Fruit fly (Drosophila melanogaster) whole organism, embryonic: ENCODE data around the gene Tsp68C.

ENCODE experiments used
- CG10267 ChIP-seq: fragments of 200-800 bp; sonication (Bioruptor generic); optimal IDR thresholded peaks from 2 replicates; lab custom pipeline; 2018; ENCODE audit warnings: missing biosample characterization, mild to moderate bottlenecking, missing genetic modification characterization, moderate library complexity
- CG10431 ChIP-seq: fragments of 200-800 bp; sonication (Bioruptor generic); optimal IDR thresholded peaks from 3 replicates; lab custom pipeline; 2018; ENCODE audit warnings: missing biosample characterization, mild to moderate bottlenecking, missing genetic modification characterization
- CG11723 ChIP-seq: fragments of 200-800 bp; sonication (Bioruptor generic); optimal IDR thresholded peaks from 2 replicates; lab custom pipeline; 2017; ENCODE audit warnings: missing biosample characterization, mild to moderate bottlenecking, missing genetic modification characterization
- CG13287 ChIP-seq: fragments of 200-800 bp; sonication (Bioruptor generic); IDR thresholded peaks from 2 replicates; pipeline ENCODE4 v1.3.6; 2022; ENCODE audit warnings: missing biosample characterization, missing genetic modification characterization; ENCODE audit not compliant: partially characterized antibody
- CG13624 ChIP-seq: fragments of 200-800 bp; sonication (Bioruptor generic); optimal IDR thresholded peaks from 2 replicates; lab custom pipeline; 2016; ENCODE audit warnings: missing biosample characterization, missing genetic modification characterization
- CG14014 ChIP-seq: fragments of 200-800 bp; sonication (Bioruptor generic); IDR thresholded peaks from 2 replicates; pipeline ENCODE4 v1.3.6; 2022; ENCODE audit warnings: missing biosample characterization, missing genetic modification characterization
- CG16815 ChIP-seq: fragments of 200-800 bp; sonication (Bioruptor generic); optimal IDR thresholded peaks from 3 replicates; lab custom pipeline; 2017; ENCODE audit warnings: missing biosample characterization, mild to moderate bottlenecking, missing genetic modification characterization
- CG17612 ChIP-seq: fragments of 200-800 bp; sonication (Bioruptor generic); IDR thresholded peaks from 2 replicates; pipeline ENCODE4 v1.3.6; 2022; ENCODE audit warnings: missing biosample characterization, missing genetic modification characterization
- CG17802 ChIP-seq: fragments of 200-800 bp; sonication (Bioruptor generic); optimal IDR thresholded peaks from 2 replicates; lab custom pipeline; 2018; ENCODE audit warnings: missing biosample characterization, mild to moderate bottlenecking, missing genetic modification characterization, moderate library complexity
- CG18619 ChIP-seq: fragments of 200-800 bp; sonication (Bioruptor generic); optimal IDR thresholded peaks from 3 replicates; lab custom pipeline; 2017; ENCODE audit warnings: missing biosample characterization, mild to moderate bottlenecking, missing genetic modification characterization
- CG30403 ChIP-seq: fragments of 200-800 bp; sonication (Bioruptor generic); optimal IDR thresholded peaks from 3 replicates; lab custom pipeline; 2016; ENCODE audit warnings: missing biosample characterization, missing genetic modification characterization
- CG3065 ChIP-seq: fragments of 200-800 bp; sonication (Bioruptor generic); optimal IDR thresholded peaks from 2 replicates; lab custom pipeline; 2016; ENCODE audit warnings: missing biosample characterization, missing genetic modification characterization
- CG3838 ChIP-seq: fragments of 200-800 bp; sonication (Bioruptor generic); optimal IDR thresholded peaks from 3 replicates; lab custom pipeline; 2016; ENCODE audit warnings: missing biosample characterization, missing genetic modification characterization
- CG6254 ChIP-seq: fragments of 200-800 bp; sonication (Bioruptor generic); optimal IDR thresholded peaks from 3 replicates; lab custom pipeline; 2017; ENCODE audit warnings: mild to moderate bottlenecking, missing biosample characterization, missing genetic modification reagents, missing genetic modification characterization
- CG7786 ChIP-seq: fragments of 200-800 bp; sonication (Bioruptor generic); optimal IDR thresholded peaks from 2 replicates; lab custom pipeline; 2016; ENCODE audit warnings: missing biosample characterization, missing genetic modification characterization
- CG7963 ChIP-seq: fragments of 200-800 bp; sonication (Bioruptor generic); IDR thresholded peaks from 3 replicates; pipeline ENCODE4 v1.3.6; 2022; ENCODE audit warnings: missing biosample characterization, missing genetic modification characterization; ENCODE audit not compliant: partially characterized antibody
- CG8359 ChIP-seq: fragments of 200-800 bp; sonication (Bioruptor generic); optimal IDR thresholded peaks from 2 replicates; lab custom pipeline; 2017; ENCODE audit warnings: missing biosample characterization, mild to moderate bottlenecking, missing genetic modification characterization, borderline replicate concordance
- CG8478 ChIP-seq: fragments of >200 bp; optimal IDR thresholded peaks from 2 replicates; lab custom pipeline; 2018
- CTCF ChIP-seq: fragments of 200-800 bp; sonication (Bioruptor generic); optimal IDR thresholded peaks from 2 replicates; lab custom pipeline; 2017; ENCODE audit warnings: missing biosample characterization, mild to moderate bottlenecking, missing genetic modification characterization, moderate library complexity
- CoRest ChIP-seq: fragments of 200-800 bp; sonication (Bioruptor generic); optimal IDR thresholded peaks from 3 replicates; lab custom pipeline; 2018; ENCODE audit warnings: missing biosample characterization, mild to moderate bottlenecking, missing genetic modification characterization, moderate library complexity
- Dbx ChIP-seq: fragments of 200-800 bp; sonication (Bioruptor generic); IDR thresholded peaks from 3 replicates; pipeline ENCODE4 v1.3.6; 2022; ENCODE audit warnings: missing biosample characterization, missing genetic modification characterization
- Dek ChIP-seq: fragments of 200-800 bp; sonication (Bioruptor generic); optimal IDR thresholded peaks from 3 replicates; lab custom pipeline; 2019; ENCODE audit warnings: missing biosample characterization, mild to moderate bottlenecking, missing genetic modification characterization, moderate library complexity
- Dip2 ChIP-seq: fragments of 200-800 bp; sonication (Bioruptor generic); IDR thresholded peaks from 2 replicates; pipeline ENCODE4 v1.3.6; 2022; ENCODE audit warnings: missing biosample characterization, missing genetic modification characterization
- Dll ChIP-seq: fragments of 200-800 bp; sonication (Bioruptor generic); IDR thresholded peaks from 4 replicates; pipeline ENCODE4 v1.3.6; 2022; ENCODE audit warnings: missing biosample characterization, missing genetic modification characterization; ENCODE audit not compliant: partially characterized antibody
- Dp ChIP-seq: fragments of 200-800 bp; sonication (Bioruptor generic); optimal IDR thresholded peaks from 2 replicates; lab custom pipeline; 2018; ENCODE audit warnings: missing biosample characterization, mild to moderate bottlenecking, missing genetic modification characterization, moderate library complexity
- Ets65A ChIP-seq: fragments of 200-800 bp; sonication (Bioruptor generic); peaks from one replicate; lab custom pipeline; 2016; ENCODE audit warnings: missing biosample characterization, missing genetic modification characterization
- Fer2 ChIP-seq: fragments of 200-800 bp; sonication (Bioruptor generic); optimal IDR thresholded peaks from 2 replicates; lab custom pipeline; 2018; ENCODE audit warnings: missing biosample characterization, mild to moderate bottlenecking, missing genetic modification characterization, moderate library complexity
- H2.0 ChIP-seq: fragments of 200-800 bp; sonication (Bioruptor generic); IDR thresholded peaks from 2 replicates; pipeline ENCODE4 v1.3.6; 2022; ENCODE audit warnings: missing biosample characterization, missing genetic modification characterization
- HmgD ChIP-seq: fragments of 200-800 bp; sonication (Bioruptor generic); optimal IDR thresholded peaks from 3 replicates; lab custom pipeline; 2016; ENCODE audit warnings: missing biosample characterization, missing genetic modification characterization
- Jarid2 ChIP-seq: fragments of 200-800 bp; sonication (Bioruptor generic); optimal IDR thresholded peaks from 3 replicates; lab custom pipeline; 2017; ENCODE audit warnings: mild to moderate bottlenecking, missing biosample characterization, missing genetic modification reagents, missing genetic modification characterization
- Opbp ChIP-seq: fragments of 200-800 bp; sonication (Bioruptor generic); IDR thresholded peaks from 3 replicates; pipeline ENCODE4 v1.3.6; 2022; ENCODE audit warnings: missing biosample characterization, missing genetic modification characterization; ENCODE audit not compliant: partially characterized antibody
- Sox102F ChIP-seq: fragments of 200-800 bp; sonication (Bioruptor generic); optimal IDR thresholded peaks from 2 replicates; lab custom pipeline; 2018; ENCODE audit warnings: missing biosample characterization, mild to moderate bottlenecking, missing genetic modification characterization, moderate library complexity
- Taf1 ChIP-seq: fragments of 200-800 bp; sonication (Bioruptor generic); IDR thresholded peaks from 2 replicates; pipeline ENCODE4 v1.3.6; 2022; ENCODE audit warnings: missing biosample characterization, missing genetic modification characterization
- amos ChIP-seq: fragments of 200-800 bp; sonication (Bioruptor generic); IDR thresholded peaks from 2 replicates; pipeline ENCODE4 v1.3.6; 2022; ENCODE audit warnings: missing biosample characterization, missing genetic modification characterization; ENCODE audit not compliant: partially characterized antibody
- cad ChIP-seq: fragments of >200 bp; optimal IDR thresholded peaks from 2 replicates; lab custom pipeline; 2017; ENCODE audit warnings: missing biosample characterization, missing genetic modification characterization
- cato ChIP-seq: fragments of 200-800 bp; sonication (Bioruptor generic); optimal IDR thresholded peaks from 2 replicates; lab custom pipeline; 2016; ENCODE audit warnings: missing biosample characterization, missing genetic modification characterization, borderline replicate concordance
- caup ChIP-seq: fragments of 200-800 bp; sonication (Bioruptor generic); optimal IDR thresholded peaks from 3 replicates; lab custom pipeline; 2017; ENCODE audit warnings: missing biosample characterization, mild to moderate bottlenecking, missing genetic modification characterization, moderate library complexity; ENCODE audit not compliant: severe bottlenecking
- chif ChIP-seq, 2 experiments: fragments of 200-800 bp; sonication (Bioruptor generic); optimal IDR thresholded peaks; 3 replicates each; lab custom pipeline; 2016; ENCODE audit warnings: missing biosample characterization in 2 of 2, missing genetic modification characterization in 2 of 2
- cwo ChIP-seq: fragments of 200-800 bp; sonication (Bioruptor generic); optimal IDR thresholded peaks from 3 replicates; lab custom pipeline; 2017; ENCODE audit warnings: missing biosample characterization, missing genetic modification characterization, mild to moderate bottlenecking, moderate library complexity, missing genetic modification reagents
- dmrt99B ChIP-seq: fragments of 200-800 bp; sonication (Bioruptor generic); optimal IDR thresholded peaks from 2 replicates; lab custom pipeline; 2018; ENCODE audit warnings: missing biosample characterization, mild to moderate bottlenecking, missing genetic modification characterization, moderate library complexity
- fu2 ChIP-seq: fragments of 200-800 bp; sonication (Bioruptor generic); optimal IDR thresholded peaks from 2 replicates; lab custom pipeline; 2016; ENCODE audit warnings: missing biosample characterization, missing genetic modification characterization
- gfzf ChIP-seq: fragments of 200-800 bp; sonication (Bioruptor generic); optimal IDR thresholded peaks from 2 replicates; lab custom pipeline; 2016; ENCODE audit warnings: missing biosample characterization, mild to moderate bottlenecking, missing genetic modification characterization, moderate library complexity
- gsb ChIP-seq: fragments of 200-800 bp; sonication (Bioruptor generic); IDR thresholded peaks from 2 replicates; pipeline ENCODE4 v1.3.6; 2022; ENCODE audit warnings: missing biosample characterization, missing genetic modification characterization
- inv ChIP-seq: fragments of 200-800 bp; sonication (Bioruptor generic); IDR thresholded peaks from 2 replicates; pipeline ENCODE4 v1.3.6; 2022; ENCODE audit warnings: missing biosample characterization, missing genetic modification characterization; ENCODE audit not compliant: partially characterized antibody
- jigr1 ChIP-seq: fragments of 200-800 bp; sonication (Bioruptor generic); IDR thresholded peaks from 3 replicates; pipeline ENCODE4 v1.3.6; 2022; ENCODE audit warnings: missing biosample characterization, missing genetic modification characterization
- jing ChIP-seq: fragments of 200-800 bp; sonication (Bioruptor generic); optimal IDR thresholded peaks from 2 replicates; lab custom pipeline; 2018; ENCODE audit warnings: missing biosample characterization, mild to moderate bottlenecking, missing genetic modification characterization
- lilli ChIP-seq: fragments of 200-800 bp; sonication (Bioruptor generic); optimal IDR thresholded peaks from 3 replicates; lab custom pipeline; 2016; ENCODE audit warnings: missing biosample characterization, missing genetic modification characterization
- prd ChIP-seq, 3 experiments: fragments of >200 bp in 2 of 3; fragments of 200-800 bp in 1 of 3; sonication (Bioruptor generic) in 1 of 3; optimal IDR thresholded peaks in 2 of 3; IDR thresholded peaks in 1 of 3; 2 replicates in 2 of 3; 3 replicates in 1 of 3; pipeline versions ENCODE4 v1.3.6 to Lab custom; 2017 to 2022; ENCODE audit warnings: missing biosample characterization in 1 of 3, missing genetic modification characterization in 1 of 3
- rib ChIP-seq: fragments of 200-800 bp; sonication (Bioruptor generic); IDR thresholded peaks from 2 replicates; pipeline ENCODE4 v1.3.6; 2022; ENCODE audit warnings: missing biosample characterization, missing genetic modification characterization
- sens ChIP-seq: fragments of 200-800 bp; sonication (Bioruptor generic); peaks from one replicate; lab custom pipeline; 2016; ENCODE audit warnings: missing biosample characterization, missing genetic modification characterization
- sna ChIP-seq: fragments of 200-800 bp; sonication (Bioruptor generic); IDR thresholded peaks from 2 replicates; pipeline ENCODE4 v1.3.6; 2022; ENCODE audit warnings: missing biosample characterization, missing genetic modification characterization; ENCODE audit not compliant: partially characterized antibody

Tsp68C gene

DNA sequence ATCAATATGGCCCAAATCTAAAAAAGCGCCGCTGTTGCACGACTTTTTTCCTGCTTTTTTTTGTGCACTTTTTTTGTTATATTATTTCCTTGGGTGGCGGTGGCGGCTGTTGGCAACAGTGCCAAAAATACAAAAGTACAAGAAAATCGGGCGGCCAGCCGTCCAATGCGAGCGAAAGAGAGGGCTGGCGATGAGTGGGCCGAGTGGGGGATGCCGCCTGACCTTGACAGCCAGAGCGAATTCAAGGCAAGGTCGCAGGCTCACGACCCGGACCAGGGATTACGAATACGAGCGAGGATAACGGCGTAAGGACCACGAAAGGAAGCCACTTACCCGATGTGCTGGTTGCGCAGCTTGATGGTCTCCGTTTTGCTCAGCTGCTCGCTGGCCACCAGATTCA, 22.8 kb downstream of the Tsp68C start (continued):
- TF ChIP-seq CG8359 (GFP tag; lab: Kevin White, UChicago) (no peak), CG11723 (GFP tag; lab: Kevin White, UChicago) (no peak), caup (no peak), Dbx (no peak), Ets65A (peak; percentile 48), CoRest (tag; lab: Kevin White, UChicago) (no peak), cwo (peak; percentile 5), CG13624 (GFP tag; lab: Kevin White, UChicago) (no peak), rib (GFP tag; lab: Robert Waterston, UW) (no peak), lilli (GFP tag; lab: Kevin White, UChicago) (peak; percentile 4), CG30403 (GFP tag; lab: Kevin White, UChicago) (no peak), sens (GFP tag; lab: Kevin White, UChicago) (peak; percentile 55), cato (GFP tag; lab: Kevin White, UChicago) (no peak), CG17612 (GFP tag; lab: Robert Waterston, UW) (no peak), Fer2 (tag; lab: Kevin White, UChicago) (no peak), gsb (GFP tag; lab: Robert Waterston, UW) (no peak), dmrt99B (tag; lab: Kevin White, UChicago) (no peak), CG3838 (no peak), jigr1 (GFP tag; lab: Robert Waterston, UW) (no peak)

DNA sequence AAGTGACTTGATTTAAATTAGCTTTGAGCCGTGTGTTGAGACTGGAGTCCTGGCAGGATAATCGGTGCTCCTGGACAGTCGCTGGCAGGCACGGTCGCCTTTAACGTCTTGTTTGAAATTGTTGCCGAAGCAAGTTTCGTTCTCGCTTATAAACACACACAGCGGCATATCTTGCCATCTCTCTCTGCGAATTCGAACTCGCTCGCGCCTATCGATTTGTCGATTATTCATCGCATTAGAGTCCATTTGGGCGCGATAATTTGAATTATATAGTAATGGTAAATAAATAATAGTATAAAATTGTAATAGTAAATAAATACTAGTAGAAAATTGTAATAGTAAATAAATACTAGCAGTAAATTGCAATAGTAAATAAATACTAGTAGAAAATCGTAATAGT, 23.3 kb downstream of the Tsp68C start, which contains the start of gene CG8745:
Gene CG8745 (minus strand): TSS at position 126 of the 400 bp plus-strand sequence.
- TF ChIP-seq CG10267 (peak; percentile 24), Dip2 (GFP tag; lab: Robert Waterston, UW) (no peak), H2.0 (no peak), CG3065 (GFP tag; lab: Kevin White, UChicago) (no peak), prd (optimal IDR thresholded peaks at IDR 0.05; lab: Kevin White, UChicago) (no peak), prd (GFP tag; IDR thresholded peaks at IDR 0.05; lab: Robert Waterston, UW) (no peak), CG13287 (peak; percentile 81), Opbp (peak; percentile 77; the same call in 2 of the 3 replicates), fu2 (GFP tag; lab: Kevin White, UChicago) (no peak), Dp (GFP tag; lab: Kevin White, UChicago) (peak; percentile 89), CG17802 (tag; lab: Kevin White, UChicago) (no peak), CG8478 (lab: Kevin White, UChicago) (no peak), CG7963 (peak; percentile 56; the same call in 2 of the 3 replicates), chif (GFP tag; optimal IDR thresholded peaks at IDR 0.05; lab: Kevin White, UChicago) (no peak), gfzf (no peak), Dll (GFP tag; lab: Robert Waterston, UW) (peak; percentile 76), CG18619 (no peak), HmgD (GFP tag; lab: Kevin White, UChicago) (peak; percentile 1), jing (no peak), CTCF (peak; percentile 38), CG10431 (GFP tag; lab: Kevin White, UChicago) (no peak), sna (GFP tag; lab: Robert Waterston, UW) (peak; percentile 62; the same call in 1 of the 2 replicates), Taf1 (GFP tag; lab: Robert Waterston, UW) (no peak), CG16815 (GFP tag; lab: Kevin White, UChicago) (no peak), CG14014 (GFP tag; lab: Robert Waterston, UW) (no peak), CG7786 (GFP tag; lab: Kevin White, UChicago) (no peak), cad (no peak), inv (peak; percentile 57), amos (GFP tag; lab: Robert Waterston, UW) (peak; percentile 77), CG6254 (GFP tag; lab: Kevin White, UChicago) (no peak), Dek (tag; lab: Kevin White, UChicago) (no peak), Jarid2 (GFP tag; lab: Kevin White, UChicago) (no peak), Sox102F (GFP tag; lab: Kevin White, UChicago) (no peak)
